Fruit fly (Drosophila melanogaster): ENCODE results near the gene CG4318.

The CG4318 gene

DNA sequence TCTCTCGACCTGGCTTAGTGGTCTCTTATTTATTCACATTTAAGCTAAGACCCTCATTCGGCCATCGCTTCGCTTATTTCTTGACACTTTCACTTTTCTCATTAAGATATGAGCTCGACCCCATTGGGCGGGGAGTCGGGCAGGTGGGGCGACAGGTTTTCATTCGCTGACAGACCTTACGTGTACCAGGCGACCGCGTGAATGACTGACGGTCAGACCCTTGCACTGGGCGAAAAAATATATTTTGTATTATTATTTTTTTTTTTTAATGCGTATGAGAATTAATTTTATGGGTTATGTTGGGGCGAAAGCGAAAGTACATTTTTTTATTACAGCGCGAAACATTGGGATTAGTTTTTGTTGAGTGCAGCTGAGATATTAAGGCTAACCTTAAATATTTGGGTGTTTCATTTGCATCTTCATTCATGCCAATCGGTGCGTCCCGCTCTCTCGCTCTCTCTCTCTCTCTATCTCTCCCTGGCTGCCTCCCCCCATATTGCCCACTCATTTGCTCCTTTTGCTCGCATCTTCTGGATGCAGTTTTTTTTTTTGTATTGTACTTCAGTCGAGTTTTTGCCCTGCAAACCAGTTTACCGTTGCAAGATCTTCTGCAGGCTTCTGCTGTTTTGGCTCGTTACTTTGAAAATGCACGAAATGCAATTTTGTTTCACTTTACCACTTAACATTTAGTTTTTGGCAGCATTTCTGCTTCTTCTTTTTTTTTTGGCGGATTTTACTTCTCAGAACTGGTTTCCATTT, 17.6 kb downstream of the CG4318 start (continued):
- TF ChIP-seq Hmr (GFP tag; optimal IDR thresholded peaks at IDR 0.05) (no peak), CG10979 (tag; optimal IDR thresholded peaks at IDR 0.05) (peak; percentile 62), CG4424 (GFP tag; optimal IDR thresholded peaks at IDR 0.05) (peak; percentile 14), CG32767 (GFP tag; IDR thresholded peaks at IDR 0.05) (0 out of 2 replicates have a peak, but pooled peaks have one; percentile 53), Hand (GFP tag; optimal IDR thresholded peaks at IDR 0.05) (no peak), gro (GFP tag; optimal IDR thresholded peaks at IDR 0.05) (no peak), wdn (GFP tag; IDR thresholded peaks at IDR 0.05) (0 out of 2 replicates have a peak, but pooled peaks have one; percentile 14), CG9797 (GFP tag; optimal IDR thresholded peaks at IDR 0.05) (no peak), Mes4 (GFP tag; optimal IDR thresholded peaks at IDR 0.05) (no peak), CG5180 (GFP tag; optimal IDR thresholded peaks at IDR 0.05) (peak; percentile 57), Bgb (GFP tag; IDR thresholded peaks at IDR 0.05; ENCODE audit: partially characterized antibody) (no peak), Ada2b (GFP tag; IDR thresholded peaks at IDR 0.05) (no peak), Atf-2 (GFP tag; optimal IDR thresholded peaks at IDR 0.05) (no peak), CG6175 (GFP tag; IDR thresholded peaks at IDR 0.05) (no peak), HLH54F (GFP tag; optimal IDR thresholded peaks at IDR 0.05) (no peak), CG12391 (tag; optimal IDR thresholded peaks at IDR 0.05) (peak; percentile 44), sqz (GFP tag; optimal IDR thresholded peaks at IDR 0.05) (peak; percentile 46), Ets65A (GFP tag) (peak; percentile 15), unpg (GFP tag; optimal IDR thresholded peaks at IDR 0.05) (peak; percentile 47), Lhr (GFP tag; optimal IDR thresholded peaks at IDR 0.05) (no peak), NC2β (GFP tag; optimal IDR thresholded peaks at IDR 0.05) (no peak), bcd (GFP tag; optimal IDR thresholded peaks at IDR 0.05) (peak; percentile 43), sug (tag; optimal IDR thresholded peaks at IDR 0.05) (no peak), sima (GFP tag; optimal IDR thresholded peaks at IDR 0.05) (no peak), CG4617 (GFP tag; optimal IDR thresholded peaks at IDR 0.05; ENCODE audit: borderline replicate concordance) (no peak), CG17802 (tag; optimal IDR thresholded peaks at IDR 0.05) (no peak), scrt (GFP tag; optimal IDR thresholded peaks at IDR 0.05) (no peak), CG14965 (GFP tag; optimal IDR thresholded peaks at IDR 0.05; ENCODE audit: borderline replicate concordance) (no peak), CG8924 (tag; optimal IDR thresholded peaks at IDR 0.05) (peak; percentile 19), CG10147 (GFP tag; optimal IDR thresholded peaks at IDR 0.05) (no peak), sd (tag; optimal IDR thresholded peaks at IDR 0.05) (peak; percentile 34), CG12769 (tag; optimal IDR thresholded peaks at IDR 0.05) (no peak), zen2 (GFP tag; IDR thresholded peaks at IDR 0.05; ENCODE audit: partially characterized antibody) (no peak), jumu (GFP tag; optimal IDR thresholded peaks at IDR 0.05) (no peak), CG17361 (GFP tag; IDR thresholded peaks at IDR 0.05) (peak; percentile 42; the same call in 2 of the 3 replicates), CG15601 (tag; optimal IDR thresholded peaks at IDR 0.05) (peak; percentile 50), CG13775 (GFP tag; optimal IDR thresholded peaks at IDR 0.05) (no peak), CG14050 (GFP tag; IDR thresholded peaks at IDR 0.05) (peak; percentile 55), gcm2 (GFP tag; optimal IDR thresholded peaks at IDR 0.05) (no peak), tin (GFP tag; optimal IDR thresholded peaks at IDR 0.05) (no peak), D19B (GFP tag; optimal IDR thresholded peaks at IDR 0.05) (no peak), bowl (GFP tag; IDR thresholded peaks at IDR 0.05) (peak; percentile 76), CG2120 (GFP tag; optimal IDR thresholded peaks at IDR 0.05) (no peak), CG33557 (GFP tag; optimal IDR thresholded peaks at IDR 0.05) (no peak), Sox102F (GFP tag; optimal IDR thresholded peaks at IDR 0.05) (peak; percentile 54), gem (tag; optimal IDR thresholded peaks at IDR 0.05) (peak; percentile 60), CG5953 (GFP tag; IDR thresholded peaks at IDR 0.05) (peak; percentile 83), pros (GFP tag; optimal IDR thresholded peaks at IDR 0.05) (peak; percentile 39), NC2α (GFP tag; optimal IDR thresholded peaks at IDR 0.05) (no peak)
